Worm (Caenorhabditis elegans): ENCODE results near the gene srh-287.

- TF ChIP-seq fos-1 (tag; optimal IDR thresholded peaks at IDR 0.05) (no peak), ceh-82 (tag; optimal IDR thresholded peaks at IDR 0.05) (no peak), ama-1 (optimal IDR thresholded peaks at IDR 0.05) (no peak), unc-130 (GFP tag; optimal IDR thresholded peaks at IDR 0.05) (no peak), pqm-1 (tag; optimal IDR thresholded peaks at IDR 0.05) (no peak), F49E8.2 (tag; optimal IDR thresholded peaks at IDR 0.05; ENCODE audit: borderline replicate concordance) (no peak), nhr-77 (tag; optimal IDR thresholded peaks at IDR 0.05) (no peak), nhr-237 (tag; optimal IDR thresholded peaks at IDR 0.05) (no peak), mdt-29 (GFP tag; IDR thresholded peaks at IDR 0.05) (no peak), skn-1 (tag; optimal IDR thresholded peaks at IDR 0.05) (no peak), attf-4 (tag; optimal IDR thresholded peaks at IDR 0.05) (no peak)
Measured at ce11 chrV:17783542-17783941, 17.1 kb upstream of the srh-287 start, which contains the start of gene srab-12.
